Fruit fly (Drosophila melanogaster): ENCODE results near the gene CG5050.

DNA sequence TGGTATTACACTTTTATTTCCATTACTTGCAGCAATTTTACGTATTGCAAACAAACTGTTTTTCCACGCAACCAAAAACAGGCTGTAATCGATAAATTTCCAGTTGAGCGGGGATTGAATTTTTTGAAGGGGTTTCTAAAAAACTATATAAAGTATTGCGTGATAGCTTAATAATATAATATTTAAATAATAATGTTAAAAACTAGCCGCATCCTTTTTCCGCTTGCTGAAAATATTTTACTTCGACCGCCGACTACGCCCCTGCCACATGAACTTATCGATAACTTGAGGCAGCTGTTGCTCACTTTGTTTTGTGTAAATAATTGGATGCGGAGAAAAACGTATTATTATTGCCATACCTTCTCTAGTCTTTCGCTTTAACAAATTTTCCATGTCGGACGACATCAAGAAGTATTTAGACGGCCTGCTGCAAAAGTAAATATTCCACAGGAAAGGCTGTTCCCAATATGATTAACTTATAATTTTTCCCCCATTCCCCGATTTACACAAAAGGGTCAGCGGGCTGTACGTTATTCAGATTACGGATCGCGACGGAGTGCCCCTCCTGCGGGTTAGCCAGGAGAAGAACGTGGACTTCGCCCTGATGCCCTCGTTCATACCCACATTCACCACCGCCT lies 28.3 kb downstream of the CG5050 start, which contains the start of the genes fws and Lamtor3:
- peak; percentile 96 for TF ChIP-seq D1 (tag; optimal IDR thresholded peaks at IDR 0.05)
- TF ChIP-seq Pif1A (GFP tag; optimal IDR thresholded peaks at IDR 0.05), result peak; percentile 98
- TF ChIP-seq CG9948 (tag; optimal IDR thresholded peaks at IDR 0.05), result peak; percentile 99
- TF ChIP-seq CG10348 (GFP tag; IDR thresholded peaks at IDR 0.05), result peak; percentile 98
- TF ChIP-seq CG8301 (tag; optimal IDR thresholded peaks at IDR 0.05), result peak; percentile 99
- peak; percentile 99 for TF ChIP-seq CG17806 (tag; optimal IDR thresholded peaks at IDR 0.05)
- peak; percentile 41 for TF ChIP-seq EcR (GFP tag; optimal IDR thresholded peaks at IDR 0.05)
- peak; percentile 100 for TF ChIP-seq fd96Ca (GFP tag; IDR thresholded peaks at IDR 0.05)
- TF ChIP-seq gl (tag; optimal IDR thresholded peaks at IDR 0.05), result peak; percentile 95
- TF ChIP-seq CG15710 (tag; optimal IDR thresholded peaks at IDR 0.05), result peak; percentile 99
- peak; percentile 100 for TF ChIP-seq CG4496 (GFP tag; IDR thresholded peaks at IDR 0.05)
- TF ChIP-seq Pif1B (GFP tag; optimal IDR thresholded peaks at IDR 0.05), result peak; percentile 99
- no peak for TF ChIP-seq CG13204 (GFP tag; optimal IDR thresholded peaks at IDR 0.05)
